Worm (Caenorhabditis elegans): Measurements from ENCODE around the gene msrp-3.

DNA sequence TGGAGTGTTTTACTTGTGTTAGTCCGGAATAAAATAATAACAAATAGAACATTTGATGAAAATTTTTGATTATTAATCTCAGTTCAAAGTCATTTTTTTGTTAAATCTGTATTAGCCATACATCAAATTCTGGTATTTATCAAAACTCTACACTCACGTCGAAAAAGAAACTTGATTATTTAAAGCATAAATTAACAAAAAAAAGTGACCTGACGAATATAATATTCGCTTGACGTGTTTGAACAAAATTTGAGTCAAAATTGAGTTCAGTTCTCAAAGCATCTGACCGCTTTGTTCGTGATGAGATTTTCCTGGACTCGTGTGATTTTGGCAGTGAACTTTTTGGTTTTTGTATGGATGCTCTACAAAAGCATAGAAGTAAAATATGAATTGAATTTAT, 8.9 kb upstream of the msrp-3 start, which contains the start of gene F46F5.10:
- no peak for TF ChIP-seq hlh-6 (tag; optimal IDR thresholded peaks at IDR 0.05)
- no peak for TF ChIP-seq ceh-24 (tag; optimal IDR thresholded peaks at IDR 0.05)
- no peak for TF ChIP-seq pag-3 (tag; optimal IDR thresholded peaks at IDR 0.05; ENCODE audit: borderline replicate concordance)
- no peak for TF ChIP-seq C38D4.7 (GFP tag; optimal IDR thresholded peaks at IDR 0.05)
- no peak for TF ChIP-seq nfya-1 (tag; optimal IDR thresholded peaks at IDR 0.05)
- no peak for TF ChIP-seq mec-3 (tag; optimal IDR thresholded peaks at IDR 0.05; ENCODE audit: borderline replicate concordance)
- no peak for TF ChIP-seq dmd-4 (tag; optimal IDR thresholded peaks at IDR 0.05; ENCODE audit: borderline replicate concordance)
- TF ChIP-seq ceh-19 (GFP tag; optimal IDR thresholded peaks at IDR 0.05) = no peak
